Fruit fly (Drosophila melanogaster) whole organism, prepupa: Measurements from ENCODE around the gene CG13766.

ENCODE experiments used
- Blimp-1 ChIP-seq: fragments of 200-800 bp; sonication (Bioruptor generic); optimal IDR thresholded peaks from 3 replicates; lab custom pipeline; 2017; ENCODE audit warnings: missing biosample characterization, missing genetic modification characterization, mild to moderate bottlenecking, moderate library complexity, missing genetic modification reagents
- CG10669 ChIP-seq: fragments of 200-800 bp; sonication (Bioruptor generic); optimal IDR thresholded peaks from 3 replicates; lab custom pipeline; 2018; ENCODE audit warnings: missing biosample characterization, mild to moderate bottlenecking, missing genetic modification characterization, moderate library complexity
- CG11762 ChIP-seq: fragments of 200-800 bp; sonication (Bioruptor generic); optimal IDR thresholded peaks from 3 replicates; lab custom pipeline; 2016; ENCODE audit warnings: missing biosample characterization, missing genetic modification characterization; ENCODE audit not compliant: insufficient read depth
- CG11902 ChIP-seq: fragments of 200-800 bp; sonication (Bioruptor generic); optimal IDR thresholded peaks from 3 replicates; lab custom pipeline; 2016; ENCODE audit warnings: missing biosample characterization, missing genetic modification characterization
- CG1621 ChIP-seq: fragments of 200-800 bp; sonication (Bioruptor generic); optimal IDR thresholded peaks from 3 replicates; lab custom pipeline; 2018; ENCODE audit warnings: missing biosample characterization, mild to moderate bottlenecking, missing genetic modification characterization
- CG3032 ChIP-seq: fragments of 200-800 bp; optimal IDR thresholded peaks from 2 replicates; lab custom pipeline; 2019; ENCODE audit warnings: missing biosample characterization, mild to moderate bottlenecking, missing genetic modification characterization, moderate library complexity
- CG31627 ChIP-seq: fragments of 200-800 bp; sonication (Bioruptor generic); optimal IDR thresholded peaks from 3 replicates; lab custom pipeline; 2016; ENCODE audit warnings: missing biosample characterization, missing genetic modification characterization
- CG32006 ChIP-seq: fragments of 200-800 bp; sonication (Bioruptor generic); optimal IDR thresholded peaks from 3 replicates; lab custom pipeline; 2017; ENCODE audit warnings: missing biosample characterization, mild to moderate bottlenecking, missing genetic modification characterization
- CG3919 ChIP-seq: fragments of 200-800 bp; sonication (Bioruptor generic); optimal IDR thresholded peaks from 3 replicates; lab custom pipeline; 2016; ENCODE audit warnings: missing biosample characterization, missing genetic modification characterization
- CG4318 ChIP-seq: fragments of 200-800 bp; sonication (Bioruptor generic); optimal IDR thresholded peaks from 3 replicates; lab custom pipeline; 2017; ENCODE audit warnings: missing biosample characterization, mild to moderate bottlenecking, missing genetic modification characterization
- CG6808 ChIP-seq: fragments of 200-800 bp; sonication (Bioruptor generic); optimal IDR thresholded peaks from 3 replicates; lab custom pipeline; 2017; ENCODE audit warnings: missing biosample characterization, missing genetic modification characterization, mild to moderate bottlenecking, moderate library complexity, missing genetic modification reagents
- CG6854 ChIP-seq: fragments of 200-800 bp; sonication (Bioruptor generic); optimal IDR thresholded peaks from 2 replicates; lab custom pipeline; 2017; ENCODE audit warnings: missing biosample characterization, mild to moderate bottlenecking, missing genetic modification characterization
- CG7368 ChIP-seq: fragments of 200-800 bp; sonication (Bioruptor generic); optimal IDR thresholded peaks from 3 replicates; lab custom pipeline; 2016; ENCODE audit warnings: missing biosample characterization, missing genetic modification characterization
- CG8319 ChIP-seq: fragments of 200-800 bp; sonication (Bioruptor generic); optimal IDR thresholded peaks from 3 replicates; lab custom pipeline; 2016; ENCODE audit warnings: missing biosample characterization, missing genetic modification characterization
- CG8632 ChIP-seq: fragments of 200-800 bp; sonication (Bioruptor generic); optimal IDR thresholded peaks from 3 replicates; lab custom pipeline; 2016; ENCODE audit warnings: missing biosample characterization, missing genetic modification characterization
- CG9139 ChIP-seq: fragments of 200-800 bp; sonication (Bioruptor generic); optimal IDR thresholded peaks from 3 replicates; lab custom pipeline; 2017; ENCODE audit warnings: missing biosample characterization, mild to moderate bottlenecking, missing genetic modification characterization
- Eip75B ChIP-seq: fragments of 200-800 bp; sonication (Bioruptor generic); optimal IDR thresholded peaks from 3 replicates; lab custom pipeline; 2016; ENCODE audit warnings: missing biosample characterization, missing genetic modification characterization
- Eip78C ChIP-seq: fragments of 200-800 bp; sonication (Bioruptor generic); peaks from one replicate; lab custom pipeline; 2016; ENCODE audit warnings: missing biosample characterization, missing genetic modification characterization
- Ets21C ChIP-seq: fragments of 200-800 bp; sonication (Bioruptor generic); optimal IDR thresholded peaks from 3 replicates; lab custom pipeline; 2016; ENCODE audit warnings: missing biosample characterization, missing genetic modification characterization
- Ets96B ChIP-seq: fragments of 200-800 bp; optimal IDR thresholded peaks from 2 replicates; lab custom pipeline; 2019; ENCODE audit warnings: missing biosample characterization, mild to moderate bottlenecking, missing genetic modification characterization, moderate library complexity
- Hr39 ChIP-seq: fragments of 200-800 bp; sonication (Bioruptor generic); optimal IDR thresholded peaks from 2 replicates; lab custom pipeline; 2016; ENCODE audit warnings: missing biosample characterization, missing genetic modification characterization
- Lpt ChIP-seq: fragments of 200-800 bp; sonication (Bioruptor generic); optimal IDR thresholded peaks from 3 replicates; lab custom pipeline; 2016; ENCODE audit warnings: missing biosample characterization, missing genetic modification characterization
- Smox ChIP-seq: fragments of 200-800 bp; sonication (Bioruptor generic); optimal IDR thresholded peaks from 3 replicates; lab custom pipeline; 2016; ENCODE audit warnings: missing biosample characterization, missing genetic modification characterization
- Sox102F ChIP-seq: fragments of 200-800 bp; sonication (Bioruptor generic); optimal IDR thresholded peaks from 2 replicates; lab custom pipeline; 2016; ENCODE audit warnings: missing biosample characterization, mild to moderate bottlenecking, missing genetic modification characterization
- Sox14 ChIP-seq: fragments of 200-800 bp; sonication (Bioruptor generic); optimal IDR thresholded peaks from 3 replicates; lab custom pipeline; 2016; ENCODE audit warnings: missing biosample characterization, missing genetic modification characterization
- Sox15 ChIP-seq: fragments of 200-800 bp; sonication (Bioruptor generic); optimal IDR thresholded peaks from 3 replicates; lab custom pipeline; 2016; ENCODE audit warnings: missing biosample characterization, missing genetic modification characterization
- acj6 ChIP-seq: fragments of 200-800 bp; sonication (Bioruptor generic); optimal IDR thresholded peaks from 3 replicates; lab custom pipeline; 2016; ENCODE audit warnings: missing biosample characterization, missing genetic modification characterization
- dac ChIP-seq: fragments of 200-800 bp; sonication (Bioruptor generic); optimal IDR thresholded peaks from 2 replicates; lab custom pipeline; 2017; ENCODE audit warnings: missing biosample characterization, mild to moderate bottlenecking, missing genetic modification characterization
- eg ChIP-seq: fragments of 200-800 bp; sonication (Bioruptor generic); IDR thresholded peaks from 3 replicates; pipeline ENCODE4 v1.3.6; 2022; ENCODE audit warnings: missing biosample characterization, missing genetic modification characterization
- lz ChIP-seq: fragments of 200-800 bp; sonication (Bioruptor generic); optimal IDR thresholded peaks from 3 replicates; lab custom pipeline; 2016; ENCODE audit warnings: missing biosample characterization, missing genetic modification characterization
- net ChIP-seq: fragments of 200-800 bp; sonication (Bioruptor generic); optimal IDR thresholded peaks from 3 replicates; lab custom pipeline; 2016; ENCODE audit warnings: missing biosample characterization, missing genetic modification characterization
- pdm3 ChIP-seq: fragments of 200-800 bp; sonication (Bioruptor generic); optimal IDR thresholded peaks from 3 replicates; lab custom pipeline; 2016; ENCODE audit warnings: missing biosample characterization, missing genetic modification characterization
- salr ChIP-seq, 2 experiments: fragments of 200-800 bp; sonication (Bioruptor generic); optimal IDR thresholded peaks; 3 replicates each; lab custom pipeline; 2016 to 2018; ENCODE audit warnings: missing biosample characterization in 2 of 2, missing genetic modification characterization in 2 of 2, mild to moderate bottlenecking in 1 of 2
- spab ChIP-seq: fragments of 200-800 bp; sonication (Bioruptor generic); optimal IDR thresholded peaks from 2 replicates; lab custom pipeline; 2017; ENCODE audit warnings: missing biosample characterization, mild to moderate bottlenecking, missing genetic modification characterization, missing genetic modification reagents
- ss ChIP-seq, 2 experiments: fragments of 200-800 bp; sonication (Bioruptor generic); optimal IDR thresholded peaks; 2 replicates in 1 of 2; 3 replicates in 1 of 2; lab custom pipeline; 2017 to 2018; ENCODE audit warnings: mild to moderate bottlenecking in 2 of 2, missing biosample characterization in 2 of 2, missing genetic modification characterization in 2 of 2, moderate library complexity in 1 of 2
- svp ChIP-seq: fragments of 200-800 bp; sonication (Bioruptor generic); peaks from one replicate; lab custom pipeline; 2016; ENCODE audit warnings: missing biosample characterization, missing genetic modification characterization
- topi ChIP-seq: fragments of 200-800 bp; sonication (Bioruptor generic); optimal IDR thresholded peaks from 3 replicates; lab custom pipeline; 2016; ENCODE audit warnings: missing biosample characterization, missing genetic modification characterization

The CG13766 gene

DNA sequence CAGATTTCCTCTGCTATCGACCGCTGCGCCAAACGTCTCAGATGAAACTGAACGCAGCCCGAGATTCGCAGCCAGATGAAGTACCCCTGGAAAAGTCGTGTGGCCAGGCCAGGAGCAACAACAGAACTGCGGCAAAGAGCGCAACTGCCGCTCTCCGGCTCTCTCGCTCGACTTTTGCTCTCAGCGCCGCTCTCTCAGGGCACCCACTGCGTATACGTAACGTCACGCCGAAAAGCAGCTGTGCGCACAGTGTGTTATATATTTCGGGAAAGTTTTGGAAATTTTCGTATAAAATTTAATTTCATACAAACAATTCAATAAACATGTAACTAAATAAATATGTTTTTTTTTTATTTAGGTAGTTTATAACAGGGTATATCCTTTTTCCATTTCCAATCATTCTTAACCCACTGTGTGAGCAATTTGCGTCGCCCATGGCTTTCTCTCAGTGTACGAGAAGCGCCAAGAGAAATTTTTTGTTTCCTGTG, 35.1 kb upstream of the CG13766 start, which contains the start of gene Dpp10 (continued):
- TF ChIP-seq svp (GFP tag; lab: Kevin White, UChicago) (peak; percentile 84), CG11902 (GFP tag; lab: Kevin White, UChicago) (peak; percentile 18), Hr39 (GFP tag; lab: Kevin White, UChicago) (peak; percentile 70), CG31627 (GFP tag; lab: Kevin White, UChicago) (peak; percentile 73), Smox (GFP tag; lab: Kevin White, UChicago) (peak; percentile 73), CG10669 (GFP tag; lab: Kevin White, UChicago) (peak; percentile 73), topi (GFP tag; lab: Kevin White, UChicago) (peak; percentile 70), acj6 (GFP tag; lab: Kevin White, UChicago) (peak; percentile 57), salr (GFP tag; optimal IDR thresholded peaks at IDR 0.05; lab: Kevin White, UChicago) (peak; percentile 48 to 61), Sox14 (GFP tag; lab: Kevin White, UChicago) (peak; percentile 64), CG3919 (GFP tag; lab: Kevin White, UChicago) (peak; percentile 76), Lpt (GFP tag; lab: Kevin White, UChicago) (peak; percentile 59), pdm3 (GFP tag; lab: Kevin White, UChicago) (peak; percentile 80), Eip78C (peak; percentile 92), CG6854 (GFP tag; lab: Kevin White, UChicago) (no peak)

DNA sequence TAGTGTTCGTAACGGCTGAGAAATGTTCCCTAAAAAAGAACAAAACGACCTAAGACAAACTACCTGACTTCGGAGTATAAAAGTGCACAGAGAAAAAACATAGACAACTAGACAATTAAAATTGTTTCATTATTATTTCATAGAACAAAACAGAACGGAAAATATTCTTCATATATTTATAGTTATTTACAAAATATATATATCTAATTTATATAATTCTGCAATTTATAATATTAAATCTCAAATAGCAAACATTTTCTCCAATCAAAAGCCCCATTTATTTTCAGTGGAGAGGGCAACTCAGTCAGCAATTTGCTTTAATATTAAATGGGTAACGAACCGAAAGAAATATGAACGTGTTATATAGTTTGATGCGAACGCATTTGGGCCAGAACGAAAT, 29.0 kb upstream of the CG13766 start:
- TF ChIP-seq dac (GFP tag; lab: Kevin White, UChicago) (no peak), CG31627 (GFP tag; lab: Kevin White, UChicago) (no peak), CG4318 (GFP tag; lab: Kevin White, UChicago) (no peak), CG3032 (no peak), Ets96B (tag; lab: Kevin White, UChicago) (no peak), Smox (GFP tag; lab: Kevin White, UChicago) (no peak), acj6 (GFP tag; lab: Kevin White, UChicago) (no peak), CG8319 (GFP tag; lab: Kevin White, UChicago) (no peak), Lpt (GFP tag; lab: Kevin White, UChicago) (no peak), CG11762 (GFP tag; lab: Kevin White, UChicago) (no peak), CG7368 (GFP tag; lab: Kevin White, UChicago) (no peak), svp (GFP tag; lab: Kevin White, UChicago) (no peak), Blimp-1 (GFP tag; lab: Kevin White, UChicago) (no peak), CG6808 (GFP tag; lab: Kevin White, UChicago) (no peak), CG3919 (GFP tag; lab: Kevin White, UChicago) (no peak), CG10669 (GFP tag; lab: Kevin White, UChicago) (no peak)

DNA sequence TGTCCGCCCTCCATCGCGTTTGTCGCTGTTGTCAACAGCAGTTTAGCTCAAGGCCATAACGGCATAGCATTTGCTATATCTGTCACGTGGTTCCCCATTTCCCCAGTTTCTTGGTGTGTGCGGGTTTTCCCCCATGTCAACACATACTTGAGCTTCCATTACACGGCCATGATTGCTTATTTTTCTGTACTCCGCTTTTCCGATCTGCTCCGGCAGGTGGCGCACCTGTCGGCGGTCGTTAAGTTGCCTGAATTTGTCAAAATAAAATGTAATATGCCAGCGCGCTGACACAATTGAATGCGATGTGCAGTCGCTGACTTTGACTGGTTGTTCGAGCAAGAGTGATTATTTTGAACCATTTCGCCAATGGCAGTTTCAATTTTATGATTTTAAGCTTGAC, 18.4 kb upstream of the CG13766 start:
- TF ChIP-seq lz (GFP tag; lab: Kevin White, UChicago) (no peak), Sox102F (no peak), Ets21C (GFP tag; lab: Kevin White, UChicago) (no peak), CG11762 (GFP tag; lab: Kevin White, UChicago) (no peak), Hr39 (GFP tag; lab: Kevin White, UChicago) (no peak), CG32006 (no peak), CG1621 (tag; lab: Kevin White, UChicago) (no peak), eg (GFP tag; lab: Robert Waterston, UW) (no peak), CG9139 (GFP tag; lab: Kevin White, UChicago) (no peak), spab (GFP tag; lab: Kevin White, UChicago) (no peak), Sox15 (GFP tag; lab: Kevin White, UChicago) (no peak), svp (GFP tag; lab: Kevin White, UChicago) (no peak), Eip75B (GFP tag; lab: Kevin White, UChicago) (no peak), CG3032 (no peak), Ets96B (tag; lab: Kevin White, UChicago) (no peak), CG8632 (no peak), dac (GFP tag; lab: Kevin White, UChicago) (no peak), ss (GFP tag; optimal IDR thresholded peaks at IDR 0.05; lab: Kevin White, UChicago) (no peak), net (GFP tag; lab: Kevin White, UChicago) (no peak)
